4 worm cellular contexts compared by ENCODE assay signal in the genomic region with DNA sequence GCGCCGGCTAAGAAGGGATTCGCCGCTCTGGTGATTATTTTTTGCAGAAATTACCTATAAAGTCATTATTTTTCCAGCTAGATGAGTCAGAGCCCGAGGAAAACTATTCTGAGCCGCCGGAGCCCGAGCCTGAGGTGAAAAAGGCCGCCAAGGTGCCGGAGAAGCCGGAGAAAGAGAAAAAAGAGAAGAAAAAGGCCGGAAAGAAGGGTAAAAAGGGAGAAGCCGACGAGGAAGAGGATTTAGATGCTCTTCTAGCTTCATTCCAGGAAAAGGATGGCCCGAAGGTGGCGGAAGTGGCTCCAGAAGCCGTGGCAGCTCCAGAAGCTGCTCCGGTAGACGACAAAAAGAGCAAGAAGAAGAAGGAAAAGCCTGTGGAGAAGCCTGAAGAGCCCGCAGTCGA.
TF ChIP-seq lines count a peak whose summit lies in the region.

No protein-coding gene starts in this region.

TF ChIP-seq in whole organism, L4 larva, 104 proteins besides CTCF, POLR2A, EP300 and RAD21:
- no peak for TF ChIP-seq nhr-76 (tag; optimal IDR thresholded peaks at IDR 0.05; lab: Kevin White, UChicago)
- TF ChIP-seq aha-1 (tag; lab: Kevin White, UChicago) = peak; percentile 83
- peak in 1 of 2 experiments; percentile 41 for TF ChIP-seq unc-62 (GFP tag; optimal IDR thresholded peaks at IDR 0.05 in 1 of 2; lab: Kevin White, UChicago)
- TF ChIP-seq unc-62 (tag; optimal IDR thresholded peaks at IDR 0.05; lab: Kevin White, UChicago) = no peak
- TF ChIP-seq set-16 (GFP tag; IDR thresholded peaks at IDR 0.05; lab: Robert Waterston, UW) = peak; percentile 86

TF ChIP-seq in whole organism, early embryonic, 17 proteins besides CTCF, POLR2A, EP300 and RAD21:
- no peak for TF ChIP-seq hmbx-1 (tag; optimal IDR thresholded peaks at IDR 0.05; lab: Kevin White, UChicago)
- peak; percentile 4 for TF ChIP-seq hnd-1 (tag; optimal IDR thresholded peaks at IDR 0.05; lab: Kevin White, UChicago)
- peak; percentile 24 for TF ChIP-seq aly-1 (tag; optimal IDR thresholded peaks at IDR 0.05; lab: Kevin White, UChicago)

TF ChIP-seq in whole organism, midembryonic, 9 proteins besides CTCF, POLR2A, EP300 and RAD21:
- no peak for TF ChIP-seq T22C8.4 (GFP tag; IDR thresholded peaks at IDR 0.05; lab: Robert Waterston, UW)
- no peak for TF ChIP-seq flt-1 (GFP tag; IDR thresholded peaks at IDR 0.05; lab: Robert Waterston, UW)
- TF ChIP-seq tab-1 (GFP tag; IDR thresholded peaks at IDR 0.05; lab: Robert Waterston, UW) = 0 out of 2 replicates have a peak, but pooled peaks have one; percentile 5
TF ChIP-seq in whole organism, midembryonic: peak in this region for 1.

TF ChIP-seq in whole organism, young adult, 124 proteins besides CTCF, POLR2A, EP300 and RAD21:
- TF ChIP-seq somi-1 (GFP tag; optimal IDR thresholded peaks at IDR 0.05; lab: Kevin White, UChicago) = no peak
- peak; percentile 63 for TF ChIP-seq egrh-3 (GFP tag; IDR thresholded peaks at IDR 0.05; lab: Robert Waterston, UW)
- peak; percentile 78 for TF ChIP-seq zfh-2 (GFP tag; conservative IDR thresholded peaks at IDR 0.05; lab: Robert Waterston, UW)
